Fruit fly (Drosophila melanogaster) whole organism, embryonic: ENCODE measurements around the gene Pvf2.
A peak's percentile ranks its signal among the peaks of the same experiment; 100 is the strongest.

ENCODE experiments used
- Abd-B ChIP-seq: fragments of 200-800 bp; sonication (Bioruptor generic); optimal IDR thresholded peaks from 2 replicates; lab custom pipeline; 2018; ENCODE audit warnings: missing biosample characterization, mild to moderate bottlenecking, missing genetic modification characterization, moderate library complexity
- CG10543 ChIP-seq: fragments of 200-800 bp; sonication (Bioruptor generic); optimal IDR thresholded peaks from 3 replicates; lab custom pipeline; 2017; ENCODE audit warnings: missing biosample characterization, mild to moderate bottlenecking, missing genetic modification characterization, moderate library complexity
- CG10959 ChIP-seq: fragments of 200-800 bp; sonication (Bioruptor generic); IDR thresholded peaks from 2 replicates; pipeline ENCODE4 v1.3.6; 2022; ENCODE audit warnings: missing biosample characterization, missing genetic modification characterization
- CG12299 ChIP-seq: fragments of 200-800 bp; sonication (Bioruptor generic); optimal IDR thresholded peaks from 2 replicates; lab custom pipeline; 2018; ENCODE audit warnings: missing biosample characterization, mild to moderate bottlenecking, missing genetic modification characterization
- CG13624 ChIP-seq: fragments of 200-800 bp; sonication (Bioruptor generic); optimal IDR thresholded peaks from 2 replicates; lab custom pipeline; 2016; ENCODE audit warnings: missing biosample characterization, missing genetic modification characterization
- CG14014 ChIP-seq: fragments of 200-800 bp; sonication (Bioruptor generic); IDR thresholded peaks from 2 replicates; pipeline ENCODE4 v1.3.6; 2022; ENCODE audit warnings: missing biosample characterization, missing genetic modification characterization
- CG15696 ChIP-seq: fragments of 200-800 bp; sonication (Bioruptor generic); optimal IDR thresholded peaks from 2 replicates; lab custom pipeline; 2019; ENCODE audit warnings: missing biosample characterization, mild to moderate bottlenecking, missing genetic modification characterization, moderate library complexity
- CG1602 ChIP-seq: fragments of 200-800 bp; sonication (Bioruptor generic); optimal IDR thresholded peaks from 3 replicates; lab custom pipeline; 2016; ENCODE audit warnings: missing biosample characterization, missing genetic modification characterization
- CG1603 ChIP-seq: fragments of 200-800 bp; sonication (Bioruptor generic); optimal IDR thresholded peaks from 2 replicates; lab custom pipeline; 2019; ENCODE audit warnings: missing biosample characterization, mild to moderate bottlenecking, missing genetic modification characterization, moderate library complexity
- CG18476 ChIP-seq: fragments of 200-800 bp; sonication (Bioruptor generic); optimal IDR thresholded peaks from 2 replicates; lab custom pipeline; 2016; ENCODE audit warnings: missing biosample characterization, mild to moderate bottlenecking, missing genetic modification characterization
- CG2712 ChIP-seq: fragments of 200-800 bp; optimal IDR thresholded peaks from 3 replicates; lab custom pipeline; 2019; ENCODE audit warnings: missing biosample characterization, mild to moderate bottlenecking, missing genetic modification characterization, moderate library complexity
- CG3163 ChIP-seq: fragments of 200-800 bp; sonication (Bioruptor generic); optimal IDR thresholded peaks from 3 replicates; lab custom pipeline; 2016; ENCODE audit warnings: missing biosample characterization, missing genetic modification characterization
- CG33557 ChIP-seq: fragments of 200-800 bp; sonication (Bioruptor generic); optimal IDR thresholded peaks from 2 replicates; lab custom pipeline; 2019; ENCODE audit warnings: missing biosample characterization, mild to moderate bottlenecking, missing genetic modification characterization, moderate library complexity
- CG4360 ChIP-seq: fragments of 200-800 bp; sonication (Bioruptor generic); IDR thresholded peaks from 2 replicates; pipeline ENCODE4 v1.3.6; 2022; ENCODE audit warnings: missing biosample characterization, missing genetic modification characterization
- CG7372 ChIP-seq: fragments of 200-800 bp; sonication (Bioruptor generic); IDR thresholded peaks from 2 replicates; pipeline ENCODE4 v1.3.6; 2022; ENCODE audit warnings: missing biosample characterization, missing genetic modification characterization
- CG7556 ChIP-seq: fragments of 200-800 bp; sonication (Bioruptor generic); optimal IDR thresholded peaks from 2 replicates; lab custom pipeline; 2017; ENCODE audit warnings: missing biosample characterization, mild to moderate bottlenecking, missing genetic modification characterization
- CG7928 ChIP-seq: fragments of 200-800 bp; sonication (Bioruptor generic); optimal IDR thresholded peaks from 2 replicates; lab custom pipeline; 2017; ENCODE audit warnings: missing biosample characterization, mild to moderate bottlenecking, missing genetic modification characterization
- CG7987 ChIP-seq: fragments of 200-800 bp; sonication (Bioruptor generic); optimal IDR thresholded peaks from 2 replicates; lab custom pipeline; 2018; ENCODE audit warnings: missing biosample characterization, mild to moderate bottlenecking, missing genetic modification characterization, moderate library complexity
- CG8944 ChIP-seq: fragments of 200-800 bp; sonication (Bioruptor generic); optimal IDR thresholded peaks from 3 replicates; lab custom pipeline; 2016; ENCODE audit warnings: missing biosample characterization, missing genetic modification characterization
- CG9215 ChIP-seq: fragments of 200-800 bp; sonication (Bioruptor generic); IDR thresholded peaks from 2 replicates; pipeline ENCODE4 v1.3.6; 2022; ENCODE audit warnings: missing biosample characterization, missing genetic modification characterization
- Dref ChIP-seq: fragments of 200-800 bp; sonication (Bioruptor generic); IDR thresholded peaks from 2 replicates; pipeline ENCODE4 v1.3.6; 2022; ENCODE audit warnings: missing biosample characterization, missing genetic modification characterization
- Drgx ChIP-seq: fragments of 200-800 bp; sonication (Bioruptor generic); IDR thresholded peaks from 2 replicates; pipeline ENCODE4 v1.3.6; 2022; ENCODE audit warnings: missing biosample characterization, missing genetic modification characterization
- Eip74EF ChIP-seq, 2 experiments: fragments of 200-800 bp in 1 of 2; fragments of >200 bp in 1 of 2; sonication (Bioruptor generic) in 1 of 2; optimal IDR thresholded peaks; 2 replicates each; lab custom pipeline; 2017 to 2019; ENCODE audit warnings: missing biosample characterization in 2 of 2, missing genetic modification characterization in 2 of 2, mild to moderate bottlenecking in 1 of 2, moderate library complexity in 1 of 2
- H15 ChIP-seq: fragments of 200-800 bp; sonication (Bioruptor generic); IDR thresholded peaks from 3 replicates; pipeline ENCODE4 v1.3.6; 2022; ENCODE audit warnings: missing biosample characterization, missing genetic modification characterization
- Hmr ChIP-seq: fragments of 200-800 bp; sonication (Bioruptor generic); optimal IDR thresholded peaks from 3 replicates; lab custom pipeline; 2017; ENCODE audit warnings: mild to moderate bottlenecking, missing biosample characterization, missing genetic modification reagents, missing genetic modification characterization
- Hr78 ChIP-seq, 2 experiments: fragments of 200-800 bp in 1 of 2; fragments of >200 bp in 1 of 2; sonication (Bioruptor generic) in 1 of 2; optimal IDR thresholded peaks; 2 replicates each; lab custom pipeline; 2017 to 2019; ENCODE audit warnings: missing biosample characterization in 2 of 2, missing genetic modification characterization in 2 of 2, mild to moderate bottlenecking in 1 of 2, moderate library complexity in 1 of 2
- Lpt ChIP-seq: fragments of >200 bp; optimal IDR thresholded peaks from 2 replicates; lab custom pipeline; 2018; ENCODE audit warnings: missing biosample characterization, missing genetic modification characterization
- Med ChIP-seq: fragments of 200-800 bp; sonication (Bioruptor generic); peaks from one replicate; lab custom pipeline; 2016; ENCODE audit warnings: missing biosample characterization, missing genetic modification characterization, mild to moderate bottlenecking, inconsistent platforms, moderate library complexity
- Pdp1 ChIP-seq, 2 experiments: fragments of 200-800 bp; sonication (Bioruptor generic); optimal IDR thresholded peaks; 3 replicates each; lab custom pipeline; 2016; ENCODE audit warnings: missing biosample characterization in 2 of 2, missing genetic modification characterization in 2 of 2, mild to moderate bottlenecking in 1 of 2, moderate library complexity in 1 of 2
- Ptx1 ChIP-seq: fragments of 200-800 bp; sonication (Bioruptor generic); IDR thresholded peaks from 2 replicates; pipeline ENCODE4 v1.3.6; 2022; ENCODE audit warnings: missing biosample characterization, missing genetic modification characterization
- Scr ChIP-seq: fragments of 200-800 bp; sonication (Bioruptor generic); IDR thresholded peaks from 2 replicates; pipeline ENCODE4 v1.3.6; 2022; ENCODE audit warnings: missing biosample characterization, missing genetic modification characterization; ENCODE audit not compliant: partially characterized antibody
- Sry-δ ChIP-seq: fragments of 200-800 bp; sonication (Bioruptor generic); optimal IDR thresholded peaks from 2 replicates; lab custom pipeline; 2016; ENCODE audit warnings: missing biosample characterization, missing genetic modification characterization
- Ssrp ChIP-seq: fragments of 200-800 bp; sonication (Bioruptor generic); optimal IDR thresholded peaks from 2 replicates; lab custom pipeline; 2018; ENCODE audit warnings: missing biosample characterization, mild to moderate bottlenecking, missing genetic modification characterization, moderate library complexity
- cg ChIP-seq: fragments of 200-800 bp; sonication (Bioruptor generic); optimal IDR thresholded peaks from 3 replicates; lab custom pipeline; 2019; ENCODE audit warnings: missing biosample characterization, mild to moderate bottlenecking, missing genetic modification characterization, moderate library complexity
- cwo ChIP-seq: fragments of 200-800 bp; sonication (Bioruptor generic); optimal IDR thresholded peaks from 3 replicates; lab custom pipeline; 2017; ENCODE audit warnings: missing biosample characterization, missing genetic modification characterization, mild to moderate bottlenecking, moderate library complexity, missing genetic modification reagents
- grau ChIP-seq: fragments of 200-800 bp; optimal IDR thresholded peaks from 3 replicates; lab custom pipeline; 2019; ENCODE audit warnings: missing biosample characterization, mild to moderate bottlenecking, missing genetic modification characterization, moderate library complexity
- hb ChIP-seq: fragments of 200-800 bp; sonication (Bioruptor generic); IDR thresholded peaks from 3 replicates; pipeline ENCODE4 v1.3.6; 2022; ENCODE audit warnings: missing biosample characterization, missing genetic modification characterization; ENCODE audit not compliant: partially characterized antibody
- her ChIP-seq: fragments of 200-800 bp; sonication (Bioruptor generic); optimal IDR thresholded peaks from 2 replicates; lab custom pipeline; 2016; ENCODE audit warnings: missing biosample characterization, missing genetic modification characterization
- knrl ChIP-seq: fragments of 200-800 bp; sonication (Bioruptor generic); IDR thresholded peaks from 3 replicates; pipeline ENCODE4 v1.3.6; 2022; ENCODE audit warnings: missing biosample characterization, missing genetic modification characterization; ENCODE audit not compliant: partially characterized antibody
- lab ChIP-seq: fragments of 200-800 bp; sonication (Bioruptor generic); optimal IDR thresholded peaks from 3 replicates; lab custom pipeline; 2017; ENCODE audit warnings: missing biosample characterization, missing genetic modification characterization, mild to moderate bottlenecking, moderate library complexity, missing genetic modification reagents
- prd ChIP-seq, 3 experiments: fragments of >200 bp in 2 of 3; fragments of 200-800 bp in 1 of 3; sonication (Bioruptor generic) in 1 of 3; optimal IDR thresholded peaks in 2 of 3; IDR thresholded peaks in 1 of 3; 2 replicates in 2 of 3; 3 replicates in 1 of 3; pipeline versions ENCODE4 v1.3.6 to Lab custom; 2017 to 2022; ENCODE audit warnings: missing biosample characterization in 1 of 3, missing genetic modification characterization in 1 of 3
- sens ChIP-seq: fragments of 200-800 bp; sonication (Bioruptor generic); peaks from one replicate; lab custom pipeline; 2016; ENCODE audit warnings: missing biosample characterization, missing genetic modification characterization
- sens-2 ChIP-seq: fragments of 200-800 bp; sonication (Bioruptor generic); IDR thresholded peaks from 2 replicates; pipeline ENCODE4 v1.3.6; 2022; ENCODE audit warnings: missing biosample characterization, missing genetic modification characterization
- shn ChIP-seq: fragments of 200-800 bp; sonication (Bioruptor generic); optimal IDR thresholded peaks from 3 replicates; lab custom pipeline; 2016; ENCODE audit warnings: missing biosample characterization, missing genetic modification characterization
- slbo ChIP-seq: fragments of 200-800 bp; sonication (Bioruptor generic); IDR thresholded peaks from 2 replicates; pipeline ENCODE4 v1.3.6; 2022; ENCODE audit warnings: missing biosample characterization, missing genetic modification characterization
- sob ChIP-seq: fragments of 200-800 bp; sonication (Bioruptor generic); IDR thresholded peaks from 2 replicates; pipeline ENCODE4 v1.3.6; 2022; ENCODE audit warnings: missing biosample characterization, missing genetic modification characterization
- wdn ChIP-seq: fragments of 200-800 bp; sonication (Bioruptor generic); IDR thresholded peaks from 2 replicates; pipeline ENCODE4 v1.3.6; 2022; ENCODE audit warnings: missing biosample characterization, missing genetic modification characterization
- wor ChIP-seq: fragments of 200-800 bp; sonication (Bioruptor generic); IDR thresholded peaks from 2 replicates; pipeline ENCODE4 v1.3.6; 2022; ENCODE audit warnings: missing biosample characterization, missing genetic modification characterization

Pvf2 gene

DNA sequence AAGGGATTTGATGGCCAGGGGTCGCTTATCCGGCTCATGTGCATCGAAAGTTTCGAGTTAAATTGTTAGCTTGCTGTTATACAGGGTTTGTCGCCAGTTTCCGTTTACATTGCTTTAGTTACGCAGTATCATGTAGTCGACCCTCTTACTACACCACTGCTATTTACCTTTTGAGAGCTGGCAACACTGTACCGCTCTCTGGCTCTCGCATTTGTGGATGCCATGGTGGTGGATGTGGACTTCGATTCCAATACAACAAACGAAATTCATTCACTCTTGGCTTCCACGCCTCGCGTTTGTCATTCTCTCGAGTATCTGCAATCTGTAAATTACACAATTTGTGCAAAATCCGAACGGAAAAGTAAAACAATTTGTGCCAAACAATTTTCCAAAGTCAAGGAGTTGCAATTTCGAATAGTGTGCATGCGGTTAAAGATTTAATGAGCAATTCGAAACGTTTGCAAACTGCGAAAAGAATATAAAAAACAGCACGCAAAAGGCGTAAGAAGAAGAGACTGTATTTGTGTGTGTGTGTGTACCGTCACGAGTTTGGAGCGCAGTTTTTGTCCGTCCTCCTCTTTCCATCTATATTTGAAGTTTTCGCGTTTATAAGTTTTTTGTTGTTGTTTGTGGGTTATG is 35.3 kb downstream of the Pvf2 start (continued):
- peak; percentile 8 for TF ChIP-seq grau (tag; lab: Kevin White, UChicago)
- TF ChIP-seq prd (optimal IDR thresholded peaks at IDR 0.05; lab: Kevin White, UChicago) = no peak
- 0 out of 3 replicates have a peak, but pooled peaks have one; percentile 24 for TF ChIP-seq prd (GFP tag; IDR thresholded peaks at IDR 0.05; lab: Robert Waterston, UW)
- peak; percentile 86 for TF ChIP-seq cg
- peak; percentile 90 for TF ChIP-seq Med (GFP tag; lab: Kevin White, UChicago)
- TF ChIP-seq CG18476 (GFP tag; lab: Kevin White, UChicago) = no peak
- TF ChIP-seq sens (GFP tag; lab: Kevin White, UChicago) = peak; percentile 80
- no peak for TF ChIP-seq Eip74EF (GFP tag; optimal IDR thresholded peaks at IDR 0.05; lab: Kevin White, UChicago)
- TF ChIP-seq Hr78 (GFP tag; optimal IDR thresholded peaks at IDR 0.05; lab: Kevin White, UChicago) = peak in 1 of 2 experiments; percentile 7
- TF ChIP-seq CG4360 (GFP tag; lab: Robert Waterston, UW) = 0 out of 2 replicates have a peak, but pooled peaks have one; percentile 5
- TF ChIP-seq CG13624 (GFP tag; lab: Kevin White, UChicago) = no peak
- peak; percentile 1 for TF ChIP-seq CG7556 (GFP tag; lab: Kevin White, UChicago)
- TF ChIP-seq CG1603 (tag; lab: Kevin White, UChicago) = peak; percentile 8
- peak; percentile 88 for TF ChIP-seq Scr (GFP tag; lab: Robert Waterston, UW)
- TF ChIP-seq CG9215 (GFP tag; lab: Robert Waterston, UW) = peak; percentile 98
- TF ChIP-seq CG10959 (GFP tag; lab: Robert Waterston, UW) = no peak
- peak; percentile 35 for TF ChIP-seq CG7987 (GFP tag; lab: Kevin White, UChicago)
- TF ChIP-seq CG2712 (tag; lab: Kevin White, UChicago) = peak; percentile 27
- TF ChIP-seq her = peak; percentile 39
- peak; percentile 16 for TF ChIP-seq CG33557 (GFP tag; lab: Kevin White, UChicago)
- no peak; the same call in 1 of the 2 replicates for TF ChIP-seq Dref (GFP tag; lab: Robert Waterston, UW)
- TF ChIP-seq Lpt (GFP tag; lab: Kevin White, UChicago) = no peak
- no peak for TF ChIP-seq CG15696 (tag; lab: Kevin White, UChicago)
- TF ChIP-seq H15 (GFP tag; lab: Robert Waterston, UW) = no peak
- TF ChIP-seq Ssrp = no peak
- TF ChIP-seq CG1602 (GFP tag; lab: Kevin White, UChicago) = no peak
- TF ChIP-seq wdn = 0 out of 2 replicates have a peak, but pooled peaks have one; percentile 14
- TF ChIP-seq CG7372 (GFP tag; lab: Robert Waterston, UW) = no peak
- no peak for TF ChIP-seq Abd-B (GFP tag; lab: Kevin White, UChicago)
- TF ChIP-seq CG10543 (GFP tag; lab: Kevin White, UChicago) = peak; percentile 2
- no peak for TF ChIP-seq sens-2
- 0 out of 2 replicates have a peak, but pooled peaks have one; percentile 36 for TF ChIP-seq Drgx (GFP tag; lab: Robert Waterston, UW)
- peak; percentile 45 for TF ChIP-seq shn (GFP tag; lab: Kevin White, UChicago)
- TF ChIP-seq Hmr (GFP tag; lab: Kevin White, UChicago) = peak; percentile 39
- TF ChIP-seq knrl (GFP tag; lab: Robert Waterston, UW) = peak; percentile 72; the same call in 2 of the 3 replicates
- TF ChIP-seq slbo = peak; percentile 48; the same call in 1 of the 2 replicates
- TF ChIP-seq Sry-δ (GFP tag; lab: Kevin White, UChicago) = peak; percentile 17
- TF ChIP-seq CG14014 (GFP tag; lab: Robert Waterston, UW) = peak; percentile 50
- peak; percentile 100 for TF ChIP-seq hb (GFP tag; lab: Robert Waterston, UW)
- TF ChIP-seq Pdp1 (GFP tag; optimal IDR thresholded peaks at IDR 0.05; lab: Kevin White, UChicago) = peak; percentile 17 to 95
- TF ChIP-seq Ptx1 (GFP tag; lab: Robert Waterston, UW) = peak; percentile 40; the same call in 1 of the 2 replicates
- peak; percentile 35 for TF ChIP-seq cwo (GFP tag; lab: Kevin White, UChicago)
- peak; percentile 3 for TF ChIP-seq CG3163
- TF ChIP-seq CG8944 (GFP tag; lab: Kevin White, UChicago) = no peak
- TF ChIP-seq lab = peak; percentile 38
- TF ChIP-seq CG12299 (tag; lab: Kevin White, UChicago) = peak; percentile 56
- no peak for TF ChIP-seq wor
- no peak for TF ChIP-seq CG7928 (GFP tag; lab: Kevin White, UChicago)
- TF ChIP-seq sob (GFP tag; lab: Robert Waterston, UW) = peak; percentile 44; the same call in 1 of the 2 replicates
